Worm (Caenorhabditis elegans): Measurements from ENCODE around the gene T06D4.1.

DNA sequence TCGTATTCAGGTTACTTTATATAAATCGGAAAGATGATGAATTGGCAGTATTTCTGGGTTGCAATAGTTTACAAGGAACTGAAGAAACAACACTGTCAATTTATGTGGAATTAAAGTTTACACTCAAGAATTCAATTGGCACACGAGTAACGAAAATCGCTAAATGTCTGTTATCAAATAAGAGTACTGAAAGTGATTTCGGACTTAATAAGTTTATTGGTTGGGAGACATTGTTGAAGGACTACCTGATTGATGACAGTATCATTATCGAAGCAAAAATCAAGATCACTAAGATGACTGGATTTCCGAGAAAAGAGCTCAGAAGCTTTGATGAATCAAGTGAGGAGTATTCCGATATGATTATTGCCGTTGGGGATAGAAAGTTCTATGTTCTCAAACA is 6.3 kb upstream of the T06D4.1 start:
- no peak for TF ChIP-seq snpc-4 (tag; optimal IDR thresholded peaks at IDR 0.05)
- TF ChIP-seq ces-1 (GFP tag; optimal IDR thresholded peaks at IDR 0.05), result no peak
- TF ChIP-seq lin-13 (tag; optimal IDR thresholded peaks at IDR 0.05), result no peak
- TF ChIP-seq M03D4.4 (tag; optimal IDR thresholded peaks at IDR 0.05), result no peak
- TF ChIP-seq ceh-39 (tag; optimal IDR thresholded peaks at IDR 0.05), result no peak
- no peak for TF ChIP-seq nhr-12 (tag; optimal IDR thresholded peaks at IDR 0.05)
- no peak for TF ChIP-seq pha-4 (tag; optimal IDR thresholded peaks at IDR 0.05)
- TF ChIP-seq nhr-237 (tag; optimal IDR thresholded peaks at IDR 0.05), result no peak
- no peak for TF ChIP-seq mab-5 (tag; optimal IDR thresholded peaks at IDR 0.05)
- TF ChIP-seq lsy-2 (tag; optimal IDR thresholded peaks at IDR 0.05), result no peak
- TF ChIP-seq elt-1 (tag; optimal IDR thresholded peaks at IDR 0.05; ENCODE audit: borderline replicate concordance, insufficient read depth), result no peak
- TF ChIP-seq unc-62 (GFP tag; optimal IDR thresholded peaks at IDR 0.05), result no peak
